Fruit fly (Drosophila melanogaster): Measurements from ENCODE around the gene btl.

btl gene

DNA sequence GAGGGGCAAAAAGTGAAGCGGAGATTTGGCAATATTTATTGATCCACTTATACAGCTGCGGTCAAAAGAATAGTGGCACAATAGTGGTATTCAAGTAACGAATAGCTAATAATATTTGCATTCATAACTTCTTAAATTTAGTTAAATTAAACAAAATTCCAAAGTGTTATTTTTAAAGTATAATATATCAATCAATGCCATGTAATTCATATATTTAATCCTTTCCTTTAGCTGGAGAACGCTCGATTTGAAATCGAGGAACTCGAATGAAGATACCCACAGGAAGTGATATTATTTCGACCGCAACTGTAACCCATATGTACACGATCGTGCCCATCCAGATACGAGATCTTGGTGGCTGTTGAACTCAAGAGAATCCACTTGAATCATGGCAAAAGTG lies 3.7 kb downstream of the btl start:
- TF ChIP-seq CG4496 (GFP tag; IDR thresholded peaks at IDR 0.05), result no peak
- TF ChIP-seq CG17806 (tag; optimal IDR thresholded peaks at IDR 0.05), result no peak
- TF ChIP-seq CG32121 (GFP tag; IDR thresholded peaks at IDR 0.05), result no peak
- no peak for TF ChIP-seq CG14655 (GFP tag; optimal IDR thresholded peaks at IDR 0.05)
- no peak for TF ChIP-seq Pif1A (GFP tag; optimal IDR thresholded peaks at IDR 0.05)
- no peak for TF ChIP-seq CG12605 (GFP tag; IDR thresholded peaks at IDR 0.05)
- no peak for TF ChIP-seq CG8301 (tag; optimal IDR thresholded peaks at IDR 0.05)
- TF ChIP-seq rn (GFP tag; IDR thresholded peaks at IDR 0.05), result no peak
- no peak for TF ChIP-seq CG10348 (GFP tag; IDR thresholded peaks at IDR 0.05)
- no peak for TF ChIP-seq EcR (GFP tag; optimal IDR thresholded peaks at IDR 0.05)
- no peak for TF ChIP-seq CG15710 (tag; optimal IDR thresholded peaks at IDR 0.05)
- TF ChIP-seq CG9948 (tag; optimal IDR thresholded peaks at IDR 0.05), result no peak
- no peak for TF ChIP-seq fd96Ca (GFP tag; IDR thresholded peaks at IDR 0.05)
- TF ChIP-seq gl (tag; optimal IDR thresholded peaks at IDR 0.05), result no peak
- no peak for TF ChIP-seq Ets98B (GFP tag; IDR thresholded peaks at IDR 0.05)
- no peak for TF ChIP-seq D1 (tag; optimal IDR thresholded peaks at IDR 0.05)

DNA sequence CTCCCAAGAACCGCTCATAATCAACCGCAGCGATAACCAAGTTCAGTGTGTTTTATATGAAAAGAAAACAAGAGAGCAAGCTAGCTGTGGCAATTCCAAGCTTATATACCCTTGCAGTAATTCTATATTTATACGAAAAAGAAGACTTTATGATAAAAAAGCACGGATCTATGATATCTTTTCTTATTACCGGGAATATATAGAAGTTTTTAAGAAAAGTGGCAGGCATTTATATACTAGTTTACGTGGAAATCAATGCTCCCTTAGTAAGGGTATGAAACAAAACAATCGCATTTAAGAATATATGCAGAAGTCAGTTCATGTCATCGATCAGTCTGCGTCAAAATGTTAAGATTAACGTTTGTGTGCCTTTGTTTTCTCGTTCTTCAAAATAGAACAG lies 7.7 kb downstream of the btl start, which contains the start of gene CG8100:
TSS of gene CG8100 (plus strand) at position 333 of the 400 bp plus-strand sequence.
- TF ChIP-seq Pif1B (GFP tag; optimal IDR thresholded peaks at IDR 0.05) (peak; percentile 40), CG14655 (GFP tag; optimal IDR thresholded peaks at IDR 0.05) (peak; percentile 76), Snoo (tag; optimal IDR thresholded peaks at IDR 0.05) (peak; percentile 61), CG32121 (GFP tag; IDR thresholded peaks at IDR 0.05) (no peak), CG4496 (GFP tag; IDR thresholded peaks at IDR 0.05) (no peak), CG10348 (GFP tag; IDR thresholded peaks at IDR 0.05) (no peak), CG13204 (GFP tag; optimal IDR thresholded peaks at IDR 0.05) (no peak), CG9948 (tag; optimal IDR thresholded peaks at IDR 0.05) (no peak), Ets98B (GFP tag; IDR thresholded peaks at IDR 0.05) (peak; percentile 69; the same call in 1 of the 2 replicates), fd96Ca (GFP tag; IDR thresholded peaks at IDR 0.05) (no peak), gl (tag; optimal IDR thresholded peaks at IDR 0.05) (no peak), CG17806 (tag; optimal IDR thresholded peaks at IDR 0.05) (no peak), CG15710 (tag; optimal IDR thresholded peaks at IDR 0.05) (peak; percentile 65), D1 (tag; optimal IDR thresholded peaks at IDR 0.05) (no peak), CG12605 (GFP tag; IDR thresholded peaks at IDR 0.05) (no peak), Pif1A (GFP tag; optimal IDR thresholded peaks at IDR 0.05) (peak; percentile 63), EcR (GFP tag; optimal IDR thresholded peaks at IDR 0.05) (peak; percentile 51), rn (GFP tag; IDR thresholded peaks at IDR 0.05) (no peak), CG34367 (tag; optimal IDR thresholded peaks at IDR 0.05) (peak; percentile 43), CG8159 (tag; optimal IDR thresholded peaks at IDR 0.05) (peak; percentile 84), CG8301 (tag; optimal IDR thresholded peaks at IDR 0.05) (peak; percentile 70)

DNA sequence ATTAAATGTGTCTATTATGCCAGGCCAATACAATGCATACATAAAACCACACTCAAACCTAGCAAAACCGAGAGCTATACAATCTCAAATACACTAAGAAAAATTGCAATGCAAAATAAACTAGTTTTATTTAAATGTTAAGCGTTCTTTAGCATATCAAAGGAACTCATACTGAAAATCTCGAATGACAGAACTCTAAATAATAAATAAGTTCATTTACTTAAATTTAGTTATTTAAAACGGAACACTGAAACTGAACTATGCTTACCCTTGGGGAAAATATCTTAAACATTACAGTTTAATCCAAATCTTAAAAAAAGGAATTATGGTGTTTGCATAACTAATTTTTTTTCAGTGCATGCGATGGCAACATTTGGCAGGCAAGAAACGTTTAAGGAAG lies 10.7 kb downstream of the btl start:
- TF ChIP-seq CG9948 (tag; optimal IDR thresholded peaks at IDR 0.05), result no peak
- no peak for TF ChIP-seq Pif1B (GFP tag; optimal IDR thresholded peaks at IDR 0.05)
- no peak for TF ChIP-seq CG34367 (tag; optimal IDR thresholded peaks at IDR 0.05)
- no peak for TF ChIP-seq Pif1A (GFP tag; optimal IDR thresholded peaks at IDR 0.05)
- TF ChIP-seq fd96Ca (GFP tag; IDR thresholded peaks at IDR 0.05), result no peak
- TF ChIP-seq CG10348 (GFP tag; IDR thresholded peaks at IDR 0.05), result no peak
- no peak for TF ChIP-seq gl (tag; optimal IDR thresholded peaks at IDR 0.05)
- no peak for TF ChIP-seq CG8159 (tag; optimal IDR thresholded peaks at IDR 0.05)
- no peak for TF ChIP-seq CG8301 (tag; optimal IDR thresholded peaks at IDR 0.05)
- no peak for TF ChIP-seq D1 (tag; optimal IDR thresholded peaks at IDR 0.05)
- no peak for TF ChIP-seq CG14655 (GFP tag; optimal IDR thresholded peaks at IDR 0.05)
- no peak for TF ChIP-seq CG32121 (GFP tag; IDR thresholded peaks at IDR 0.05)
- TF ChIP-seq Ets98B (GFP tag; IDR thresholded peaks at IDR 0.05), result no peak
- TF ChIP-seq CG17806 (tag; optimal IDR thresholded peaks at IDR 0.05), result no peak
- TF ChIP-seq CG15710 (tag; optimal IDR thresholded peaks at IDR 0.05), result no peak
- no peak for TF ChIP-seq rn (GFP tag; IDR thresholded peaks at IDR 0.05)
- no peak for TF ChIP-seq CG4496 (GFP tag; IDR thresholded peaks at IDR 0.05)
- TF ChIP-seq Snoo (tag; optimal IDR thresholded peaks at IDR 0.05), result no peak
- no peak for TF ChIP-seq CG13204 (GFP tag; optimal IDR thresholded peaks at IDR 0.05)

DNA sequence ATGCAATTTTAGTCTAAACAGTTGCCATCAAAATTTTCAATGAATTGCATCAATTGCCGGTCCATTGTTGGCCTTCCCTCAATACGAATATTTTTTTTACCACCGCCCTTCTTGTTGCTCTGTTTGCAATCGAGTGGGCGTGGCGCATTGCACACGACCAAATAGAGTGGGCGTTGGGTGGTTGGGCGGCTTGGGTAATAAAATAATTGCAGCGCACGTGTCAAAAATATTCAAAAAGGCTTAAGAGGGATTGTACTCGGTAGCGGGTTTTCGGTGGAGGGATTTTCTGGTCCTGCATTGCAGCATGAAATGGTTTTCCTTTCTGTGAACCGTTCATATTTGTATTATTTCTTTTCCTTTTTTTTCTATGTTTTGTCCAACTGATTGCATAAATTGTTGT lies 13.4 kb downstream of the btl start:
- TF ChIP-seq CG8301 (tag; optimal IDR thresholded peaks at IDR 0.05), result no peak
- TF ChIP-seq CG10348 (GFP tag; IDR thresholded peaks at IDR 0.05), result no peak

DNA sequence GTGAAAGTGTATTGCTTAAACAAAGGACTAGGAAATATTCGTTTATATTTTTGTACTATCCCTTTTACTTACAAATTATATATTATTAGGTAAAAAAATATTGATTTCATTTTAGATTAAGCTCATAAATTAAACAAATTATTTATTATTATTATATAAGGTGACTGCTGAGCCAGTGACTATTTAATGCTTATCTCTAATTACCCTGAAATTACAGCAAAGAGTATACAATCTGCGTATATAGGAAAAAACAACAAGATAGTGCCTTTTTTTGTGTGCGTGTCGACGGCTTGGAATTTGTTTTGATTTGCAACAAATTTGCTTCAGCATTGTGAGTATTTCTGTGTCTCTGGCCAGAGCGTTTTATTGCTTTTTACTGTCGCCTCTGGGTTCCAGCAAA lies 13.9 kb downstream of the btl start:
- TF ChIP-seq CG32121 (GFP tag; IDR thresholded peaks at IDR 0.05), result no peak
- no peak for TF ChIP-seq CG8301 (tag; optimal IDR thresholded peaks at IDR 0.05)
- TF ChIP-seq CG15710 (tag; optimal IDR thresholded peaks at IDR 0.05), result no peak
- TF ChIP-seq CG9948 (tag; optimal IDR thresholded peaks at IDR 0.05), result no peak
- TF ChIP-seq CG8159 (tag; optimal IDR thresholded peaks at IDR 0.05), result no peak
- TF ChIP-seq Pif1B (GFP tag; optimal IDR thresholded peaks at IDR 0.05), result no peak
- TF ChIP-seq D1 (tag; optimal IDR thresholded peaks at IDR 0.05), result no peak
- no peak for TF ChIP-seq CG14655 (GFP tag; optimal IDR thresholded peaks at IDR 0.05)
- TF ChIP-seq CG12605 (GFP tag; IDR thresholded peaks at IDR 0.05), result no peak
- TF ChIP-seq EcR (GFP tag; optimal IDR thresholded peaks at IDR 0.05), result no peak
- TF ChIP-seq fd96Ca (GFP tag; IDR thresholded peaks at IDR 0.05), result no peak
- no peak for TF ChIP-seq gl (tag; optimal IDR thresholded peaks at IDR 0.05)
- no peak for TF ChIP-seq Snoo (tag; optimal IDR thresholded peaks at IDR 0.05)
- TF ChIP-seq CG4496 (GFP tag; IDR thresholded peaks at IDR 0.05), result no peak
- TF ChIP-seq Ets98B (GFP tag; IDR thresholded peaks at IDR 0.05), result no peak
- no peak for TF ChIP-seq Pif1A (GFP tag; optimal IDR thresholded peaks at IDR 0.05)
- TF ChIP-seq CG17806 (tag; optimal IDR thresholded peaks at IDR 0.05), result no peak
- TF ChIP-seq CG34367 (tag; optimal IDR thresholded peaks at IDR 0.05), result no peak

DNA sequence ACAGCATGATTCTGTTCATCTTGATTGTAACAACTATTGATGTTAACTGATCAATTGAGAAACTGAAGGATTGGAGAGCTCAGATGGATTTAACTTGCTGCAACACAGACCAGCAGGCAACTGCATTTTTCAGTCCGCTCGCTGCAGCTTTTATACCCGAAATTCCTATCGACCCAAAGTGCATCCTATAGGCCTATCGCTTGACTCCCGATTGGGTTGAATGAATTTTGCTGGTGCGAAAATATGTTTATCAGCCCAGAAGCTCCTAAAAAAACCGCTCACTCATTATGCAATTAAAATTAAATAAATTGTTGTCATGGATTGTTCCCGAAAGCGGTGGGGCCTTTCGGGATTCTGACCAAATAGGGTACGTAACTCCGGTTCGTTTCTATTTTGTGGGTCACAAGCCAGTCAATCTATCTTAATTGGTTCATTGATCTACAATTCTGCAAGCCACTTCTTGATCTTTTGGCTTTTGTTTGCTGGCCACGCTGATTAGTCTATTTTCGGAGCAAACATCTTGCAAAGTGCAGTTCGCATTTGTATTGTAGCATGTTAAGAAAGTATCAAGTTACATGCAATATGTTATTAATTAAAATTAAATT lies 22.5 kb downstream of the btl start, which contains the start of gene Fbp1:
TSS of gene Fbp1 (minus strand) at position 113 of the 605 bp plus-strand sequence.
- TF ChIP-seq Snoo (tag; optimal IDR thresholded peaks at IDR 0.05) (no peak), rn (GFP tag; IDR thresholded peaks at IDR 0.05) (no peak), CG9948 (tag; optimal IDR thresholded peaks at IDR 0.05) (no peak), Ets98B (GFP tag; IDR thresholded peaks at IDR 0.05) (no peak), EcR (GFP tag; optimal IDR thresholded peaks at IDR 0.05) (no peak), fd96Ca (GFP tag; IDR thresholded peaks at IDR 0.05) (no peak), CG34367 (tag; optimal IDR thresholded peaks at IDR 0.05) (no peak), CG14655 (GFP tag; optimal IDR thresholded peaks at IDR 0.05) (no peak)

All from whole organism, pupa.